Fruit fly (Drosophila melanogaster) S2 (cell line): ENCODE measurements around the gene CG8630.

Experiments
- CG8478 ChIP-seq: fragments of >200 bp; optimal IDR thresholded peaks from 2 replicates; lab custom pipeline; 2018
- CTCF ChIP-seq, 2 experiments: fragments of >200 bp; optimal IDR thresholded peaks; 2 replicates each; lab custom pipeline; 2018

DNA sequence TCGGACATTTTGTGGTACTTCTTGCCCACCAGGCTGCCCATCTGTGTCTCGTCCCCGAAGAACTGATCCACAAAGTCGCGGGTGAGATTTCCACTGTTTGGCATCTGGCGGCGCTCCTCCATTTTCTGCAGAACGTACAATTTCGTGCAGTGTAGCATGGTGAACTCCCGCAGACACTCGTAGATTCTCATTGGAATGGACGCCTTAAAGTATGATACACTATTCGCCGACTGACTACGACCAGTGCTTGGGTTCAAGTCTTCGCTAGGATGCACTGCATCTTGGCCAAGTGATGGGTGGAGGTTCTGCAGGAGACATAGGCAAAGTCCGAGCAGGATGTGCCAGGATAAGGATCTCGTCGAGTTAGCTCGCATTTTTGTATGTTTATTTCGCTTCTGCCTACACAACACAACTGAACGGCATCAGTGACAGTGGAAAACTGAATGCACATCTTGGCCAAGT lies 6.6 kb downstream of the CG8630 start, which contains the start of gene CG15888:
- TF ChIP-seq CTCF (optimal IDR thresholded peaks at IDR 0.05; lab: Kevin White, UChicago) = no peak
- no peak for TF ChIP-seq CG8478 (lab: Kevin White, UChicago)
